Fruit fly (Drosophila melanogaster) whole organism: ENCODE results near the gene AdamTS-A.

Experiments
- CG8478 ChIP-seq: fragments of >200 bp; optimal IDR thresholded peaks from 2 replicates; lab custom pipeline; 2018; ENCODE audit warnings: inconsistent platforms
- Dll ChIP-seq: fragments of >200 bp; optimal IDR thresholded peaks from 2 replicates; lab custom pipeline; 2017
- EcR ChIP-seq, 2 experiments: fragments of >200 bp; optimal IDR thresholded peaks; 2 replicates each; lab custom pipeline; 2017; ENCODE audit warnings: missing biosample characterization in 2 of 2, missing genetic modification characterization in 2 of 2, missing genetic modification reagents in 2 of 2
- pan ChIP-seq: fragments of >200 bp; optimal IDR thresholded peaks from 2 replicates; lab custom pipeline; 2017
- psq ChIP-seq: fragments of >200 bp; optimal IDR thresholded peaks from 2 replicates; lab custom pipeline; 2017
- usp ChIP-seq: fragments of >200 bp; optimal IDR thresholded peaks from 2 replicates; lab custom pipeline; 2017; ENCODE audit warnings: missing biosample characterization, missing genetic modification characterization, mixed read lengths

The AdamTS-A gene

DNA sequence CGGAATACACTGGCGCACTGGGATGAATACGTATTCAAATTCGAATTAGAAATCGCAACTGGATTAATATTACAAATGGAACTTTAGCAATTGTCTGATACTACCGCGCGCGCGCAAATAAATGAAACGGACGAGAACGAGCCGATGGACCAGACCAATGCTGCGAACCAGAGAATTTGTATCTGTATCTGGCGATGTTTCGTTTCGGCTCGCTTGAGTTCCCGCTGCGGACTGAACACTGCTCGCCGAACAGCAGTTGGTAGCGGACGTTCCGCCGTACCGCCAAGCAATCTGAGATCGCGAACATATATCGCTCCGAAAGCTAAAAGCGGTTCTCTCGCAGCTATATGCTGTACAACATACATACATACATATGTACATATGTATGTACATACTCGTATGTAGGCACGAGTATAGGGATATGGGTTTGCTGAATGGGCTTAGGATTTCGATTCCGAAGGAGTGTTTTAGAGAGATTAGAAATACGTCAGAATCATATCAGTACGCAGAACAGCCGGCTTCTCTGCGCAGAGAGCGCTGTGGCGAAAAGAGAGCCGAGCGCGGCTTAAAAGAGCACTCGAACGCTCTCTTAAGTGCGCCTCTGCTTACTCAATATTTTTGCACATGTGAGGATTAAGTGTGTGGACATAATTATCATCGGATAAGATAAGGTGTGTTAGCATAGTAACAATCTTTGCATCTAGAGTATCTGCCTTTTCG, at the start of gene AdamTS-A:
TSS of gene AdamTS-A (minus strand) at position 221 of the 720 bp plus-strand sequence.
- TF ChIP-seq pan (no peak), Dll (lab: Kevin White, UChicago) (peak; percentile 55)

DNA sequence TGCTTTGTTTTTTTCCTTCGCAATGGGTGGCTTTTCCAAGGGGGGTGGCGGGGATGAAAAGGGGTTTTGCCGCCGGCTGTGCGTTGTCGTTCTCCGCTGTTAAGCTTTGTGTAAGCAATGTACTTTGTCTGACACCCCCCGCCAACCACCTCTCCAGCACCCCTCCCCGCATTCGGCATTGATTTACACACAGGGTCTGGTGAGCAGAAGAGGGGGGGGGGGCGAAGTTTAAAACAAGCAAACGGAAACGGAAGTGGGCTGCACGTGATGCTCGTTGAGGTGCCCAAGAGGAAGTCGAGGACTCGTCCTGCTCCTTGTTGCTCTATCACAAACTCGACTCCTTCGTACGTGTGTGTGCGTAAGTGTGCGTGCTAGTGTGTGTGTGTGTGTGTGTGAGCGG, 41.1 kb upstream of the AdamTS-A start:
- TF ChIP-seq psq (no peak), pan (no peak), CG8478 (lab: Kevin White, UChicago) (no peak)

DNA sequence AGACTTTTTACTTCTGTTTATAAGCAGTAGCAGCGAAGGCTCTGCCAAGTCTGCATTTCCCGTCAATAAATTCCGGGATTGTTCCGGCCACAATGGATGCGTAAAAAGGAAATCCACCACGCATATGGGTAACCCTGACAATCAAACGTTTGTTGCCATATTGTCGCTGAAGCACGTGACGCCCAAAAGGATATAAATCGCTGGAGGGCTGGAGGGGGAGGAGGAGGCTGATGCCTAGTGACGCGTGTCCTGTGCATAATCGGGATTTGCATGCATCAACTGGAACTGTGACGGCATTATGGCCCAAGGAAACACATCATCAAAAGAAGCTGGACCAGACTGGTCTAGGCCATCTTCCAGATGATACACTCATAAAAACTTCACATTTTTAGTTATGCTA, 37.2 kb upstream of the AdamTS-A start:
- TF ChIP-seq psq: no peak
- TF ChIP-seq CG8478 (lab: Kevin White, UChicago): no peak
- TF ChIP-seq usp (GFP tag; lab: Kevin White, UChicago): no peak
- no peak for TF ChIP-seq Dll (lab: Kevin White, UChicago)

DNA sequence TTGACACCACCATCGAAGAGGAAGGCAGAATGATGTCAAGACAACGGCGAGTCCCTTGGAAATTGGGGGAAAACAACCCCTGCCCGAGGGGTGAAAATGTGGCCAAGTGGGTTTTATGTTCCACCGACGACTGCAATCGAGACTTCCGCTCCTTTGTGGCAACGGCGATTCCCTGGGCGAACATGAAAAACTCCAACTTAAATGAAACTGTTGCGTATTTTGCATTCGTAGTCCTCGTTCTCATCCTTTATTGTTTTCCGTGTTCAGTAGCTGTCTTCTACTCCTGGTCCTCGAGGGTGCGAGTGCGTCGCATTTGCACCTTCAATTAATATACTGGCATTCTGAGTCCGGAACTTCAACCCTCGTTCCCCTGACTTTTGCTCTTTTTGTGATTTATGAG, 36.3 kb upstream of the AdamTS-A start:
- TF ChIP-seq pan (no peak), CG8478 (lab: Kevin White, UChicago) (no peak), usp (GFP tag; lab: Kevin White, UChicago) (no peak), EcR (GFP tag; optimal IDR thresholded peaks at IDR 0.05; lab: Kevin White, UChicago) (no peak), psq (no peak)

DNA sequence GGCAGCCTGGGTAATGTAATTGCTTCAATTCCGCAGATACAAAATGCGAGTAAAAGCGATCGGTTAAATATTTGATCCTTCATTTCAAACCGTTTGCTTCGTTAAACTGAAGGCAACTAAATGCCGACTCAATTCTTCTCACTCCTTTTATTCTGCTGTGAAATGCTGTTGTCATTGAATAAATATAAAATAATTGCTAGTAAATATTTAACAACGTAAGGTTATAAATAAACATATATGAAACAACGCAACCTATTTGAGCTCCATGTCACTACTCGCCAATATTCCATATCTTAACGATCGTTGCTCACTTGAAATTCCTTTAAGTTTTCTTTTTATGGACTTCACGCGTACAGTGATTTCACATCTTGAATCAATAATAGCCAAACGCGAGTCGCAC, 33.8 kb upstream of the AdamTS-A start, which contains the start of gene CG44013:
TSS of gene CG44013 (minus strand) at position 101 of the 400 bp plus-strand sequence.
- TF ChIP-seq psq: no peak

DNA sequence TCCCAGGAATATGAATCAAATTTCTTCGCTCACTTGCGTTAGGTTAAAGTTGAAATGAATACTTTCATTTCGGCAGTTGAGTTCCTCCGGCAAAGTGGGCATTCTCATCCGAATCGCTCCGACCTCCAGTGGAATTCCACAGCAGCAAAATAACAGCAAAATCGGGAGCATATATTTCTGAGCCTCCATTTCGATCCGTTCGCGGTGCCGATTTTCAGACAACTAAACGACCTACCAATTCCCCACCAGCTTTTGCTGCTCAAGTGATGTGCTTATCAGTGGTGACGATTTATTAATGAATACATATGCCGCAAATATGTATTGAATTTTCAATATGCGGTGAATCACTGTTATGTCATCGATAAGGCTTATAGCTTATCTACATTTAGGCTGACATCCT, 32.6 kb upstream of the AdamTS-A start, which contains the start of gene CG44014:
TSS of gene CG44014 (minus strand) at position 256 of the 400 bp plus-strand sequence.
- TF ChIP-seq psq: no peak
- no peak for TF ChIP-seq usp (GFP tag; lab: Kevin White, UChicago)
- TF ChIP-seq Dll (lab: Kevin White, UChicago): no peak
- TF ChIP-seq pan: no peak
- TF ChIP-seq CG8478 (lab: Kevin White, UChicago): no peak
- no peak for TF ChIP-seq EcR (GFP tag; optimal IDR thresholded peaks at IDR 0.05; lab: Kevin White, UChicago)

DNA sequence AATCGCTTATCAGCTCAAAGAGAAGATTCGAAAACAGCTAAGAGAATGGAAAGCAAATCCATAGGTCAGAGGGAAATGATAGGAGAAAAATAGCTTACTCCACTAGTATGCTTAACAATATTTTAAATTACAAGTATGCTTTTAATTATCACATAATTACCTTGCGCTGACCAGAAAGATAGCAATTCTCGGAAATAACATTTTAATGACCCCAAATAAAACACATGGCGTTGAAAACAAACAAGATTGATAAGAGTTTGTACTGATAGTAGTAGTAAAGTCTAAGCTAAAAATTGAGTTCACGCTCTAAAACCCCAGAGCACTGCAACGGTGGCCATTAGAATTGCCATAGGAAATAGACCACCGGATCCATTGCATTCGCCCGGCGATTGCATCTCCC, 31.8 kb upstream of the AdamTS-A start:
- TF ChIP-seq pan (no peak), usp (GFP tag; lab: Kevin White, UChicago) (no peak), CG8478 (lab: Kevin White, UChicago) (no peak), psq (no peak), Dll (lab: Kevin White, UChicago) (no peak), EcR (GFP tag; optimal IDR thresholded peaks at IDR 0.05; lab: Kevin White, UChicago) (no peak)

DNA sequence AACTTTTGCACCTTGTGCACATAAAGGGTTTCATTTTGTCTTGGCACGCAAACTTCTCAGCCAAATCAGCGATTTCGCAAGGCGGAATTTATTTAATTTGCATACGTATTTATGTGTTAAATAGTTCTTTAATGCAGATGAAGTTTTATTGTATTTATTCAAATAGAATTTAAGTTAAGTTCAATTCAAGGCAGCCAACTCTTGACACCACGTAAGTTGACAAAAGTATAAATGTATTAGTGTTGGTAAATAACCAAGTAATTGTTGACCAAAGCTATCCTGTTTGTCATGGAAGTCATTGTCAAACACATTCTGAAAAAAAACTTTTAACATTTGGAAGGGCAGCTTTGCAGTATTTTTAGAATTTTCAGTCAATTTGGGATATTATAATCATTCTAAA, 18.3 kb upstream of the AdamTS-A start, which contains the start of gene maca:
TSS of gene maca (plus strand) at position 301 of the 400 bp plus-strand sequence.
- no peak for TF ChIP-seq EcR (GFP tag; optimal IDR thresholded peaks at IDR 0.05; lab: Kevin White, UChicago)
- no peak for TF ChIP-seq pan
- no peak for TF ChIP-seq usp (GFP tag; lab: Kevin White, UChicago)
- TF ChIP-seq CG8478 (lab: Kevin White, UChicago): no peak
- no peak for TF ChIP-seq psq
- no peak for TF ChIP-seq Dll (lab: Kevin White, UChicago)

DNA sequence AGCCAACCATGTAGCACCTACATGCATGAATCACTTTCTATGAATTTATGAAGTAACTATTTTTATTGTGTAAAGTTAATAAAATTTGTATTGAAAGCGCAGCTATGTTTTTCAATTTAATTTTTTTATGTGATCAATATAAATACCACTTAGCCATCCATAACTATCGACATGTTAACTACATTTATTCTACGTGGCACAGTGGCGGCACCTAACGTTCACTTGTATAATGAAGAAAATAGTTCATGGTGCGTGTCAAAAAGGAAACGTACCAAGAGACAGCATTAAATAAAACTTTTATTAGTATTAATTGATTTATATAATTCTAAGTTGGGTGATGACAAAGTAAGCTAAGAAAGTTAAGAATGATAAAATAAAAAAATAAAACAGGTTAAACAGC, 17.2 kb upstream of the AdamTS-A start:
- TF ChIP-seq Dll (lab: Kevin White, UChicago): no peak
- TF ChIP-seq EcR (GFP tag; optimal IDR thresholded peaks at IDR 0.05; lab: Kevin White, UChicago): no peak
- TF ChIP-seq CG8478 (lab: Kevin White, UChicago): no peak
- no peak for TF ChIP-seq usp (GFP tag; lab: Kevin White, UChicago)
- no peak for TF ChIP-seq psq
- TF ChIP-seq pan: no peak

DNA sequence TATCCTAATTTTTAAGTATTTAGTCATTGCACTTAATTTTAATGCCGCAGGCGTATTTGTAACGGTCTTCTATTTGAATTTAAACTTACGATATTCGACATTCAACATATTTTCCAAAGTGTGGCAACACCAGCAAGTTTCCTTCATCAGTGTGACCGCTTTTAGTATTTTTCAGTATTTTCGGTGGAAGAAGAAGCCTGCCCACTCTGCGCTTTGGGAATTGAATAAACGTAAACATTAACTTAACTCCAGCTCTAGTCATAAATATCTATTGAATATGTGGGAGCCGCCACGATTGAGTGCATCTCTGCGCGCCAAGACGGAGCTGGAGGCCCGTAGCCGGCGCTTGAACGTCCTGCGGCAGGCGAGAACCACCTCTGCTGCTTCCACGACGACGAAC, 9.9 kb upstream of the AdamTS-A start, which contains the start of gene obe:
TSS of gene obe (plus strand) at position 185 of the 400 bp plus-strand sequence.
- TF ChIP-seq Dll (lab: Kevin White, UChicago) (no peak), usp (GFP tag; lab: Kevin White, UChicago) (no peak), EcR (GFP tag; optimal IDR thresholded peaks at IDR 0.05; lab: Kevin White, UChicago) (no peak), psq (no peak), pan (no peak), CG8478 (lab: Kevin White, UChicago) (no peak)

DNA sequence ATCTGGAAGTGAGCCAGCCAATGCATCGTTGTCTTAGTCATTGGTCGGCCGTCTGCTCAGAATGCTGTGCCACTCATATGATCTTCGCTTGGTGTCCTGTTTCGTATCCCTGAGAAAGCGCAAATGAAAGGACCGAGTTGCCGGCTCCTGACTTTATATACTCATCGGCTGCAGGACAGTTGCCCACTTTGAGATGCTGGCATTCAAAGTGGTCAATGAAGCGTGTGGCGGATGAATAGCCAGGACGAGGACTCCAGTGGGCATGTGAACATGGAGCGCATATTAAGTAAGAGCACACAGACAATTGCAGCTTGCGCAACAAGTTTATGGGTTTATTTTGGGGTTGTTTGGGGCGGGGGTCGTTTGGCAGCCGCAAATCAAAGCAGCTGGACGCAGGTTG, 9.3 kb upstream of the AdamTS-A start, which contains the start of gene Trissin:
TSS of gene Trissin (minus strand) at position 101 of the 400 bp plus-strand sequence.
- TF ChIP-seq CG8478 (lab: Kevin White, UChicago): no peak
- no peak for TF ChIP-seq psq
- TF ChIP-seq pan: no peak
- no peak for TF ChIP-seq EcR (GFP tag; optimal IDR thresholded peaks at IDR 0.05; lab: Kevin White, UChicago)
- TF ChIP-seq Dll (lab: Kevin White, UChicago): no peak
- no peak for TF ChIP-seq usp (GFP tag; lab: Kevin White, UChicago)

DNA sequence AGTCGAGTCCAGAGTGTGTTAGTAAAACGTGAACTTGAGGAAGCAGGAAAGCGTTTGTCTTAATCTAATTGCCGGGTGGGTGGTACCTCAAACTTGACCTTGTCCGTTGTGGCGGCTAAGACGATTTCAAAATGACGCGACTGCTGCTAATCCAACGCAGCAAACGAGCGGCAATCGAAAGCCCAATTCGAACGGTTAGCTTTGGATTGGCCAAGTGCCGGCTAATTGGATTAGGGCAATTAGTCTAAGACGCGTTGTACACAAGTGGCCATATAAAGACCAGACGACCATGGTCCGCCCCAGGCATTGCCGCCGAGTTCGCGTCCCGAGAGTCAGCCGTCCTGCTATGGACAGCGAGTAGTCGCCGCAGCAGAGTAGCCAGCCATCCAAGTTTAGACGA, 6.9 kb upstream of the AdamTS-A start, which contains the start of gene Rh6:
TSS of gene Rh6 (plus strand) at position 301 of the 400 bp plus-strand sequence.
- TF ChIP-seq pan (no peak), Dll (lab: Kevin White, UChicago) (no peak), usp (GFP tag; lab: Kevin White, UChicago) (no peak), psq (no peak), CG8478 (lab: Kevin White, UChicago) (no peak), EcR (GFP tag; optimal IDR thresholded peaks at IDR 0.05; lab: Kevin White, UChicago) (no peak)

DNA sequence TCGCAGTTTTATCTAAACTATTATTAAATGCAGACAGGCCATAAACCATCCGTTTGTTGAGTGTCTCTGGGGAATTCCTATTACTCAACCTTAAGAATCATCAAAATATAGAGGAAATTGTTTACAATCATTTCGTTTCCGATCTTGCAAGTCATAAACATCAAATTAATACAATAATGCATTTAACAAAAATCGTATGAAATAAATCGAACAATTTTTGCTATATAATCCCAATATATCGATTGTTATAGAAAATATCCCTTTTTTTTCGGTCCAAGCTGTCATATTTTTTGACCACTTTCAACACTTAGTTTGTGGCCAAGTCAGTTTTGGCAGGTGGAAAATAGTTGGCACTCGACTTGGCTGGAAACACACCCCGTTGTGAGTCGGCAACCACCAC, 5.6 kb upstream of the AdamTS-A start, which contains the start of gene B9d1:
TSS of gene B9d1 (plus strand) at position 301 of the 400 bp plus-strand sequence.
- TF ChIP-seq psq: no peak
- TF ChIP-seq CG8478 (lab: Kevin White, UChicago): no peak
- TF ChIP-seq EcR (GFP tag; optimal IDR thresholded peaks at IDR 0.05; lab: Kevin White, UChicago): no peak
- TF ChIP-seq pan: no peak
- TF ChIP-seq Dll (lab: Kevin White, UChicago): no peak
- no peak for TF ChIP-seq usp (GFP tag; lab: Kevin White, UChicago)
